Fruit fly (Drosophila melanogaster): ENCODE measurements around the gene dock.

DNA sequence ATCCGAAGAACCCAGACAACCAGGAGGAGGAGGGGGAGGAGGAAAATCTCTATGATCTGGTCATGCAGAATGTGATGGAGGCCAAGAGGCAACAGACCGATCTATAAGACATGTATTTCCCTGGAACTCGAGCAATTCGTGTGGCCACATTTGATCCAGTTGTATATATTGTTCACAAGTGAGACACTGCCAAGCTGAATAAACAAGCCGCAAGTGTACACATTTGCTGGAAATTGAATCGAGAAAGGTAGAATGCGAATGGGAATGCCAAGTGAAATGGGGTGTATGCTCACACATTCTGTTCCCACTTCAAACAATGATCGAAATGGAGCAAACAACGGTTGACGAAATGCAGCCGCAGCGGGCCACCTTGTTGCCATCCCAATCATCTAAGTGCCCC lies 30.2 kb downstream of the dock start:
- TF ChIP-seq CG10348 (GFP tag; IDR thresholded peaks at IDR 0.05) = no peak
- no peak for TF ChIP-seq CG12605 (GFP tag; IDR thresholded peaks at IDR 0.05)
- no peak for TF ChIP-seq CG17806 (tag; optimal IDR thresholded peaks at IDR 0.05)
- TF ChIP-seq EcR (GFP tag; optimal IDR thresholded peaks at IDR 0.05) = no peak
- TF ChIP-seq Snoo (tag; optimal IDR thresholded peaks at IDR 0.05) = no peak
- no peak for TF ChIP-seq CG14655 (GFP tag; optimal IDR thresholded peaks at IDR 0.05)
- no peak for TF ChIP-seq CG4496 (GFP tag; IDR thresholded peaks at IDR 0.05)
- TF ChIP-seq CG15710 (tag; optimal IDR thresholded peaks at IDR 0.05) = no peak
- TF ChIP-seq fd96Ca (GFP tag; IDR thresholded peaks at IDR 0.05) = no peak
- no peak for TF ChIP-seq CG13204 (GFP tag; optimal IDR thresholded peaks at IDR 0.05)
- TF ChIP-seq CG8159 (tag; optimal IDR thresholded peaks at IDR 0.05) = no peak

Measured in whole organism, pupa.